Worm (Caenorhabditis elegans): ENCODE measurements around the gene F54D5.23.
"Not testable (repeated sequence)": the region's sequence is repeated elsewhere in the genome, so short reads cannot be mapped to it uniquely, and the experiment has no call there.

Gene F54D5.23

DNA sequence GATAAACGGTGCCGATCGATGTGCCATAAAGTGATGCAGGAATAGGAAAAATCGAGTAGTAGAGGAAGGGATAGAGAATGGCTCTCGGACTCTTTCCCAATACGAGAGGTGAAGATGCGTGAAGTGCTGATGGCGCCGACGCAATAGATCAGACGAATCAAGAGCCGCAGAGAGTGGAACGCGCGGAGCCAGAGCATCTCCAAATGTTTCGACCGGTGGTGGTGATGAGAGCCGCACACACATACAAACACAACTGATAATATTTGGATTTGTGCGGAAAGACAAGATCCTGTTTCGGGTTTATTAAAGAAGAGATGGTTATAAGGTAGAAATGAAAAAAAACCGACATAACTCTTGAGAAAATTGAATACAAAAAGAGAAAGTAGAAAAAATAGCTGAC lies 5.0 kb downstream of the F54D5.23 start, which contains the start of gene F54D5.15:
Gene F54D5.15, minus strand, starts transcription at position 101 of the 400 bp plus-strand sequence.
- TF ChIP-seq C38D4.7 (GFP tag; optimal IDR thresholded peaks at IDR 0.05) (no peak), ceh-19 (GFP tag; optimal IDR thresholded peaks at IDR 0.05) (no peak), pag-3 (tag; optimal IDR thresholded peaks at IDR 0.05; ENCODE audit: borderline replicate concordance) (no peak), ama-1 (optimal IDR thresholded peaks at IDR 0.05) (no peak), sdc-2 (tag; optimal IDR thresholded peaks at IDR 0.05) (no peak), pax-1 (tag; optimal IDR thresholded peaks at IDR 0.05) (no peak), sox-2 (GFP tag; IDR thresholded peaks at IDR 0.05) (no peak), ref-2 (tag; optimal IDR thresholded peaks at IDR 0.05) (no peak), elt-4 (tag; optimal IDR thresholded peaks at IDR 0.05) (no peak), hlh-13 (GFP tag; optimal IDR thresholded peaks at IDR 0.05) (no peak), ceh-2 (tag; optimal IDR thresholded peaks at IDR 0.05) (no peak), F13H6.1 (tag; optimal IDR thresholded peaks at IDR 0.05) (no peak), K02D7.2 (tag; optimal IDR thresholded peaks at IDR 0.05) (no peak), pha-4 (tag; optimal IDR thresholded peaks at IDR 0.05) (no peak)

DNA sequence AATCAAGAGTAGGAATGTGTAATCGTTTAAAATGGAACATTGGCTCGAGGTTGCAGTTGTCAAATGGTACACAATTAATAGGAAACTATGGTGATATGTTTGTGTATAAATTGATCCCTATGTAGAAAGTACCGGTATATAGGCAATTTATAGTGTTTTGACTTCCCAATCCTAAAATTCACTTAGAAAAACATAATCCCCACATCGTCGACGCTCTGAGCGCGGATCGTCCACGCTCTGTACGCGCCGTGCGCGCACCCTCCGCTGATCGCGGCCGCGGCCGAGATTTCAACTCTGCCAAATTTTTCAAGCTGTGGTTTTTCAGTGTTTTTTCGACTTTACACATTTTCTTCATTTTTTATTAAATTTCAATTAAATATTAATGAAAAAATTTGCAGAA lies 12.7 kb downstream of the F54D5.23 start, which contains the start of gene F54D5.17:
Gene F54D5.17, plus strand, starts transcription at position 301 of the 400 bp plus-strand sequence.
- no peak for TF ChIP-seq sox-4 (tag; optimal IDR thresholded peaks at IDR 0.05)
- no peak for TF ChIP-seq pha-4 (tag; optimal IDR thresholded peaks at IDR 0.05)
- TF ChIP-seq hlh-30 (tag; optimal IDR thresholded peaks at IDR 0.05; ENCODE audit: insufficient read depth) = no peak
- TF ChIP-seq eyg-1 (tag; optimal IDR thresholded peaks at IDR 0.05) = no peak

DNA sequence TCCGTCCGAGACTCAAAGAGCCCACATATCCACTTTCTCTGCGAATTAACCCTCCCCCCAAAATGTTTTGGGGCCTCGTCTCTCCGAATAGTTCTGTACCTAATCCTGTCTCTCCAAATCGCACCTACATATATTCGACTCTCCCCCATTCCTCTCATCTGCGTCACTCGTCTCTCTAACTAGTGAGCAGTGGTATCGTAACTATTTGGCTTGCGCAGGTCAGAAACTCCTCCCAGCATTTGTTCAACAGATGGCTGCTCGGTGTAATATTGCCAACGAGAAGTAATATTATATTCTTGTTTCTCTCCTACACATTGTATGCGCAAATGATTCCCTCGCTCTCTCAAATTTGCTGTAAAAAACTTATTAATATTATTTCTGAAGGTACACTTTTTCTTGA lies 13.5 kb downstream of the F54D5.23 start, which contains the start of gene F54D5.24:
Gene F54D5.24, plus strand, starts transcription at position 316 of the 400 bp plus-strand sequence.
- no peak for TF ChIP-seq che-1 (tag; optimal IDR thresholded peaks at IDR 0.05)
- peak; percentile 38 for TF ChIP-seq hlh-8 (tag; optimal IDR thresholded peaks at IDR 0.05)
- no peak for TF ChIP-seq sox-4 (tag; optimal IDR thresholded peaks at IDR 0.05)
- TF ChIP-seq C38D4.7 (GFP tag; optimal IDR thresholded peaks at IDR 0.05) = no peak
- no peak for TF ChIP-seq pat-9 (tag; optimal IDR thresholded peaks at IDR 0.05)
- TF ChIP-seq hlh-30 (tag; optimal IDR thresholded peaks at IDR 0.05; ENCODE audit: insufficient read depth) = no peak
- TF ChIP-seq ceh-9 (tag; optimal IDR thresholded peaks at IDR 0.05) = no peak
- TF ChIP-seq npax-4 (tag; optimal IDR thresholded peaks at IDR 0.05) = no peak
- no peak for TF ChIP-seq ceh-22 (tag; optimal IDR thresholded peaks at IDR 0.05)
- no peak for TF ChIP-seq ceh-19 (GFP tag; optimal IDR thresholded peaks at IDR 0.05)
- TF ChIP-seq ceh-18 (tag; optimal IDR thresholded peaks at IDR 0.05) = no peak
- no peak for TF ChIP-seq pax-1 (tag; optimal IDR thresholded peaks at IDR 0.05)
- peak; percentile 5 for TF ChIP-seq tbx-2 (tag; optimal IDR thresholded peaks at IDR 0.05)
- no peak for TF ChIP-seq ama-1 (optimal IDR thresholded peaks at IDR 0.05)
- peak; percentile 64 for TF ChIP-seq ceh-34 (tag; optimal IDR thresholded peaks at IDR 0.05)
- no peak for TF ChIP-seq elt-4 (tag; optimal IDR thresholded peaks at IDR 0.05)
- no peak for TF ChIP-seq ceh-30 (tag; optimal IDR thresholded peaks at IDR 0.05)
- no peak for TF ChIP-seq rnt-1 (tag; optimal IDR thresholded peaks at IDR 0.05)
- no peak for TF ChIP-seq fkh-10 (GFP tag; optimal IDR thresholded peaks at IDR 0.05)
- no peak for TF ChIP-seq hlh-13 (GFP tag; optimal IDR thresholded peaks at IDR 0.05)
- no peak for TF ChIP-seq pha-4 (tag; optimal IDR thresholded peaks at IDR 0.05)

DNA sequence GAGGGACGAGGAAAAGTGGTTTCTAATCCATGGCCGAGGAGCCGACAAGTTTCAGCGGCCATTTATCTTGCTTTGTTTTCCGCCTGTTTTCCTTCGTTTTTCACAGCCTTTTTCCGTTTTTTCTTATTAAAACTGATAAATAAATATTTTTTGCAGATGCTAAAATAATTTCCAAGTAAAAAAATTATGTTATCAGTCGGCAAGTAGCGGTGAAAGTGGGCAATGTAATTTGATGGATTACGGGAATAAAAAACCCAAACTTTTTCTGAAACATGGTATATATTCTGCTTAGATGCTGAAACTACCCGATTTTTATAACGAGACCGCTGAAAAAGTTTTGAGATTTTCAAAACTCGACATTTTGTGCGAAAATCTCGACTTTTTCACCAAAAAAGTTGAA lies 17.1 kb downstream of the F54D5.23 start, which contains the start of gene dhgd-1:
Gene dhgd-1, minus strand, starts transcription at position 101 of the 400 bp plus-strand sequence.
- TF ChIP-seq ceh-31, ceh-9, ceh-30 (tag; optimal IDR thresholded peaks at IDR 0.05): not testable (repeated sequence)

DNA sequence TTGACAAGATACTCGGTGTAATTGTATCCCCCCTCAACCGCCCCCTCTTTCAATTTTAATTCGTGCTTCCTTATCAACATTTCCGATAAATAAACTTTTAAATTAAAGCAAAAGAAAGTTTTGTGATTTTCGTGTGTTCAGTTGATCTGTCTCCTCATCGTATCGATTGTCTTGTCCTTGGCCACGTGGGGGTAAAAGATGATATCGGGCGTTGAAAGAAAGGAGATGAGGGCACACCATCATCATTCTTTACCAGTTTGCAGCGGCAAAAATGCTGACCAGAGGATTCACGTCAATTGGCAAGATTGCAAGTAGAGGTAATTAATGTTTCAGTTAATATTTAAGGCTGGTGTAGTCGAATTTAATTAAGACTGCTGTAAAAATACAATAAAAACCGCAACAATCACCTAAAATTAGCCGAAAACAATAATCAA lies 21.8 kb downstream of the F54D5.23 start, which contains the start of gene F54D5.7:
Gene F54D5.7, plus strand, starts transcription at position 264 of the 434 bp plus-strand sequence.
- TF ChIP-seq ceh-6 (GFP tag; optimal IDR thresholded peaks at IDR 0.05) (peak; percentile 29), K02D7.2 (tag; optimal IDR thresholded peaks at IDR 0.05) (no peak), sox-2 (GFP tag; IDR thresholded peaks at IDR 0.05) (no peak), Y22D7AL.16 (tag; optimal IDR thresholded peaks at IDR 0.05) (no peak), ceh-34 (tag; optimal IDR thresholded peaks at IDR 0.05) (no peak), ceh-48 (tag; optimal IDR thresholded peaks at IDR 0.05) (no peak), odd-2 (tag; optimal IDR thresholded peaks at IDR 0.05) (no peak), hlh-8 (tag; optimal IDR thresholded peaks at IDR 0.05) (no peak), ceh-2 (tag; optimal IDR thresholded peaks at IDR 0.05) (no peak), nhr-232 (tag; optimal IDR thresholded peaks at IDR 0.05) (no peak), syd-9 (tag; optimal IDR thresholded peaks at IDR 0.05) (no peak), elt-4 (tag; optimal IDR thresholded peaks at IDR 0.05) (no peak), lin-11 (tag; optimal IDR thresholded peaks at IDR 0.05) (no peak), eyg-1 (tag; optimal IDR thresholded peaks at IDR 0.05) (no peak), ztf-16 (tag; optimal IDR thresholded peaks at IDR 0.05) (no peak), C38D4.7 (GFP tag; optimal IDR thresholded peaks at IDR 0.05) (no peak), fkh-6 (tag; optimal IDR thresholded peaks at IDR 0.05) (no peak), hlh-15 (tag; optimal IDR thresholded peaks at IDR 0.05) (no peak), hlh-13 (GFP tag; optimal IDR thresholded peaks at IDR 0.05) (no peak), sox-4 (tag; optimal IDR thresholded peaks at IDR 0.05) (no peak), mec-3 (tag; optimal IDR thresholded peaks at IDR 0.05; ENCODE audit: borderline replicate concordance) (no peak), fax-1 (tag; optimal IDR thresholded peaks at IDR 0.05) (no peak), rnt-1 (tag; optimal IDR thresholded peaks at IDR 0.05) (peak; percentile 28), ahr-1 (tag; optimal IDR thresholded peaks at IDR 0.05) (no peak), sdc-2 (tag; optimal IDR thresholded peaks at IDR 0.05) (no peak)

All from whole organism, late embryonic.